Worm (Caenorhabditis elegans) whole organism, L4 larva: Measurements from ENCODE around the gene T05A7.1.

Experiments
- F49E8.2 ChIP-seq: sonication (generic microtip); optimal IDR thresholded peaks from 2 replicates; lab custom pipeline; 2016; ENCODE audit warnings: missing compliant biosample characterization, mild to moderate bottlenecking, missing genetic modification characterization, borderline replicate concordance
- R02D3.7 ChIP-seq: fragments of 150-350 bp; sonication (generic microtip); optimal IDR thresholded peaks from 3 replicates; lab custom pipeline; 2014; ENCODE audit warnings: missing biosample characterization, missing genetic modification characterization
- Y105C5A.15 ChIP-seq: fragments of 200-800 bp; sonication (Bioruptor generic); IDR thresholded peaks from 2 replicates; pipeline ENCODE4 v1.3.6; 2022; ENCODE audit warnings: missing genetic modification characterization, missing compliant biosample characterization
- Y48G9A.11 ChIP-seq: fragments of 200-800 bp; sonication (Bioruptor generic); IDR thresholded peaks from 2 replicates; pipeline ENCODE4 v1.3.6; 2022; ENCODE audit warnings: missing genetic modification reagents, missing genetic modification characterization, missing compliant biosample characterization
- ZK546.5 ChIP-seq, 2 experiments: sonication (generic microtip); optimal IDR thresholded peaks; 2 replicates each; lab custom pipeline; 2017; ENCODE audit warnings: missing biosample characterization in 2 of 2, missing genetic modification characterization in 2 of 2
- aly-2 ChIP-seq: sonication (generic microtip); optimal IDR thresholded peaks from 2 replicates; lab custom pipeline; 2018; ENCODE audit warnings: missing biosample characterization, missing genetic modification characterization
- ama-1 ChIP-seq: fragments of 150-350 bp; optimal IDR thresholded peaks from 2 replicates; lab custom pipeline; 2014; ENCODE audit warnings: inconsistent platforms, mixed read lengths
- arid-1 ChIP-seq: fragments of 200-800 bp; sonication (Bioruptor generic); conservative IDR thresholded peaks from 2 replicates; pipeline ENCODE4 v1.3.6; 2022; ENCODE audit warnings: missing genetic modification reagents, missing genetic modification characterization, missing compliant biosample characterization
- ceh-20 ChIP-seq: fragments of 200-800 bp; sonication (Bioruptor generic); IDR thresholded peaks from 2 replicates; pipeline ENCODE4 v1.3.6; 2022; ENCODE audit warnings: missing genetic modification reagents, missing genetic modification characterization, missing compliant biosample characterization
- ceh-44 ChIP-seq: fragments of 200-800 bp; sonication (Bioruptor generic); IDR thresholded peaks from 2 replicates; pipeline ENCODE4 v1.3.6; 2022; ENCODE audit warnings: missing genetic modification reagents, missing genetic modification characterization, missing compliant biosample characterization
- ces-1 ChIP-seq: fragments of 150-350 bp; sonication (generic microtip); optimal IDR thresholded peaks from 4 replicates; lab custom pipeline; 2014; ENCODE audit warnings: missing biosample characterization, missing genetic modification reagents, missing genetic modification characterization
- daf-12 ChIP-seq: fragments of 150-350 bp; optimal IDR thresholded peaks from 2 replicates; lab custom pipeline; 2014; ENCODE audit warnings: missing biosample characterization, missing genetic modification reagents, missing genetic modification characterization
- daf-16 ChIP-seq, 3 experiments: sonication (generic microtip); optimal IDR thresholded peaks; 2 replicates each; lab custom pipeline; 2016 to 2017; ENCODE audit warnings: missing genetic modification characterization in 3 of 3, missing genetic modification reagents in 3 of 3, mild to moderate bottlenecking in 2 of 3, missing compliant biosample characterization in 2 of 3, missing biosample characterization in 1 of 3, moderate library complexity in 1 of 3
- daf-19 ChIP-seq: fragments of 200-800 bp; sonication (Bioruptor generic); conservative IDR thresholded peaks from 2 replicates; pipeline ENCODE4 v1.3.6; 2022; ENCODE audit warnings: missing genetic modification characterization, missing compliant biosample characterization
- dmd-6 ChIP-seq: fragments of 200-800 bp; sonication (Bioruptor generic); IDR thresholded peaks from 2 replicates; pipeline ENCODE4 v1.3.6; 2022; ENCODE audit warnings: missing genetic modification reagents, missing genetic modification characterization, missing compliant biosample characterization
- duxl-1 ChIP-seq: sonication (generic microtip); optimal IDR thresholded peaks from 2 replicates; lab custom pipeline; 2016; ENCODE audit warnings: mild to moderate bottlenecking, missing genetic modification characterization, moderate library complexity, missing compliant biosample characterization; ENCODE audit not compliant: poor library complexity
- dve-1 ChIP-seq: sonication (generic microtip); optimal IDR thresholded peaks from 2 replicates; lab custom pipeline; 2017; ENCODE audit warnings: antibody characterized with exemption, mild to moderate bottlenecking, missing genetic modification characterization, missing compliant biosample characterization; ENCODE audit not compliant: insufficient read depth
- egl-27 ChIP-seq: sonication (generic microtip); optimal IDR thresholded peaks from 3 replicates; lab custom pipeline; 2017; ENCODE audit warnings: missing biosample characterization, missing genetic modification reagents, missing genetic modification characterization
- egl-43 ChIP-seq: fragments of 200-800 bp; sonication (Bioruptor generic); IDR thresholded peaks from 2 replicates; pipeline ENCODE4 v1.3.6; 2022; ENCODE audit warnings: missing genetic modification reagents, missing genetic modification characterization, missing compliant biosample characterization
- fkh-10 ChIP-seq: fragments of 150-350 bp; optimal IDR thresholded peaks from 2 replicates; lab custom pipeline; 2014; ENCODE audit warnings: missing biosample characterization, missing genetic modification reagents, missing genetic modification characterization
- hlh-11 ChIP-seq: fragments of 200-800 bp; sonication (Bioruptor generic); optimal IDR thresholded peaks from 2 replicates; lab custom pipeline; 2018; ENCODE audit warnings: mild to moderate bottlenecking, missing genetic modification characterization, missing compliant biosample characterization
- hlh-30 ChIP-seq: sonication (generic microtip); optimal IDR thresholded peaks from 2 replicates; lab custom pipeline; 2017; ENCODE audit warnings: antibody characterized with exemption, mild to moderate bottlenecking, missing genetic modification characterization, missing compliant biosample characterization; ENCODE audit not compliant: insufficient read depth
- jun-1 ChIP-seq: fragments of 150-350 bp; optimal IDR thresholded peaks from 2 replicates; lab custom pipeline; 2014; ENCODE audit warnings: missing biosample characterization, missing genetic modification reagents, missing genetic modification characterization
- lin-1 ChIP-seq: fragments of 200-800 bp; sonication (Bioruptor generic); IDR thresholded peaks from 2 replicates; pipeline ENCODE4 v1.3.6; 2022; ENCODE audit warnings: missing genetic modification reagents, missing genetic modification characterization, missing compliant biosample characterization
- lin-13 ChIP-seq: fragments of 150-350 bp; optimal IDR thresholded peaks from 2 replicates; lab custom pipeline; 2014; ENCODE audit warnings: missing biosample characterization, missing genetic modification reagents, missing genetic modification characterization
- mep-1 ChIP-seq: fragments of 150-350 bp; sonication (generic microtip); optimal IDR thresholded peaks from 3 replicates; lab custom pipeline; 2014; ENCODE audit warnings: missing biosample characterization, missing genetic modification characterization
- mes-2 ChIP-seq: sonication (generic microtip); optimal IDR thresholded peaks from 2 replicates; lab custom pipeline; 2016; ENCODE audit warnings: missing genotype, mild to moderate bottlenecking, missing genetic modification characterization, missing compliant biosample characterization; ENCODE audit not compliant: poor library complexity, severe bottlenecking
- mxl-3 ChIP-seq: fragments of 200-800 bp; sonication (Bioruptor generic); optimal IDR thresholded peaks from 2 replicates; lab custom pipeline; 2018; ENCODE audit warnings: mild to moderate bottlenecking, missing genetic modification characterization, missing compliant biosample characterization
- nhr-10 ChIP-seq: fragments of 150-350 bp; optimal IDR thresholded peaks from 2 replicates; lab custom pipeline; 2014; ENCODE audit warnings: missing biosample characterization, missing genetic modification characterization
- nhr-102 ChIP-seq: sonication (generic microtip); optimal IDR thresholded peaks from 2 replicates; lab custom pipeline; 2016; ENCODE audit warnings: mild to moderate bottlenecking, missing genetic modification characterization, moderate library complexity, missing compliant biosample characterization
- nhr-11 ChIP-seq: fragments of 150-350 bp; optimal IDR thresholded peaks from 2 replicates; lab custom pipeline; 2014; ENCODE audit warnings: missing biosample characterization, missing genetic modification characterization
- nhr-111 ChIP-seq: fragments of 200-800 bp; sonication (Bioruptor generic); optimal IDR thresholded peaks from 2 replicates; lab custom pipeline; 2018; ENCODE audit warnings: mild to moderate bottlenecking, missing genetic modification characterization, missing compliant biosample characterization
- nhr-28 ChIP-seq: fragments of 150-350 bp; optimal IDR thresholded peaks from 2 replicates; lab custom pipeline; 2014; ENCODE audit warnings: missing biosample characterization, missing genetic modification characterization
- pha-4 ChIP-seq, 2 experiments: fragments of 150-350 bp in 1 of 2; fragments of 200-800 bp in 1 of 2; sonication (Bioruptor generic) in 1 of 2; IDR thresholded peaks in 1 of 2; optimal IDR thresholded peaks in 1 of 2; 2 replicates each; pipeline versions ENCODE4 v1.3.6 to Lab custom; 2014 to 2022; ENCODE audit warnings: missing genetic modification characterization in 2 of 2, missing genetic modification reagents in 2 of 2, missing biosample characterization in 1 of 2, missing compliant biosample characterization in 1 of 2
- php-3 ChIP-seq: fragments of 200-800 bp; sonication (Bioruptor generic); IDR thresholded peaks from 2 replicates; pipeline ENCODE4 v1.3.6; 2022; ENCODE audit warnings: missing genetic modification reagents, missing genetic modification characterization, missing compliant biosample characterization
- pqm-1 ChIP-seq: sonication (generic microtip); optimal IDR thresholded peaks from 2 replicates; lab custom pipeline; 2017; ENCODE audit warnings: missing biosample characterization, missing genetic modification characterization
- rbr-2 ChIP-seq: sonication (generic microtip); optimal IDR thresholded peaks from 2 replicates; lab custom pipeline; 2016; ENCODE audit warnings: missing genotype, missing genetic modification characterization, missing compliant biosample characterization
- sdz-12 ChIP-seq: fragments of 200-800 bp; sonication (Bioruptor generic); optimal IDR thresholded peaks from 2 replicates; lab custom pipeline; 2018; ENCODE audit warnings: mild to moderate bottlenecking, missing genetic modification characterization, missing compliant biosample characterization
- set-16 ChIP-seq: fragments of 200-800 bp; sonication (Bioruptor generic); IDR thresholded peaks from 2 replicates; pipeline ENCODE4 v1.3.6; 2022; ENCODE audit warnings: missing genetic modification reagents, missing genetic modification characterization, missing compliant biosample characterization
- skn-1 ChIP-seq: fragments of 150-350 bp; optimal IDR thresholded peaks from 2 replicates; lab custom pipeline; 2014; ENCODE audit warnings: missing biosample characterization, missing genetic modification characterization
- snpc-4 ChIP-seq: fragments of 150-350 bp; optimal IDR thresholded peaks from 2 replicates; lab custom pipeline; 2014; ENCODE audit warnings: missing biosample characterization, missing genetic modification characterization
- tag-97 ChIP-seq: fragments of 200-800 bp; sonication (Bioruptor generic); IDR thresholded peaks from 2 replicates; pipeline ENCODE4 v1.3.6; 2022; ENCODE audit warnings: missing genetic modification characterization, missing compliant biosample characterization
- unc-62 ChIP-seq, 3 experiments: fragments of 150-350 bp in 1 of 3; sonication (generic microtip); optimal IDR thresholded peaks in 2 of 3; peaks in 1 of 3; 1 replicate in 1 of 3; 2 replicates in 2 of 3; lab custom pipeline; 2014 to 2017; ENCODE audit warnings: missing biosample characterization in 3 of 3, missing genetic modification characterization in 3 of 3, missing genetic modification reagents in 3 of 3, missing genotype in 1 of 3
- vab-7 ChIP-seq: fragments of 200-800 bp; sonication (Bioruptor generic); IDR thresholded peaks from 2 replicates; pipeline ENCODE4 v1.3.6; 2022; ENCODE audit warnings: missing genetic modification reagents, missing genetic modification characterization, missing compliant biosample characterization
- zag-1 ChIP-seq: fragments of 150-350 bp; optimal IDR thresholded peaks from 2 replicates; lab custom pipeline; 2014; ENCODE audit warnings: missing biosample characterization, missing genetic modification characterization
- zfp-3 ChIP-seq: fragments of 200-800 bp; sonication (Bioruptor generic); conservative IDR thresholded peaks from 2 replicates; pipeline ENCODE4 v1.3.6; 2022; ENCODE audit warnings: missing genetic modification reagents, missing genetic modification characterization, missing compliant biosample characterization
- ztf-11 ChIP-seq: fragments of 150-350 bp; optimal IDR thresholded peaks from 2 replicates; lab custom pipeline; 2014; ENCODE audit warnings: missing biosample characterization, missing genetic modification characterization
- ztf-7 ChIP-seq: fragments of 150-350 bp; optimal IDR thresholded peaks from 2 replicates; lab custom pipeline; 2014; ENCODE audit warnings: missing biosample characterization, missing genetic modification characterization

The T05A7.1 gene

ce11 chrII:4715676-4716075, 37.7 kb downstream of the T05A7.1 start, which contains the start of gene F41C3.8:
F41C3.8 (plus strand) TSS chrII:4716046.
- TF ChIP-seq sdz-12 (GFP tag; lab: Kevin White, UChicago) = no peak
- no peak for TF ChIP-seq tag-97 (GFP tag; lab: Robert Waterston, UW)
- no peak for TF ChIP-seq nhr-102
- TF ChIP-seq dmd-6 (GFP tag; lab: Robert Waterston, UW) = peak; percentile 42; the same call in 1 of the 2 replicates
- no peak for TF ChIP-seq ZK546.5 (tag; optimal IDR thresholded peaks at IDR 0.05; lab: Kevin White, UChicago)
- no peak for TF ChIP-seq ceh-44 (GFP tag; lab: Robert Waterston, UW)
- TF ChIP-seq hlh-11 = peak; percentile 20
- no peak for TF ChIP-seq ama-1 (lab: Kevin White, UChicago)
- TF ChIP-seq set-16 (GFP tag; lab: Robert Waterston, UW) = no peak
- TF ChIP-seq aly-2 (tag; lab: Kevin White, UChicago) = no peak
- no peak for TF ChIP-seq ztf-11 (tag; lab: Kevin White, UChicago)
- TF ChIP-seq skn-1 (tag; lab: Kevin White, UChicago) = no peak
- TF ChIP-seq pqm-1 = peak; percentile 75
- no peak for TF ChIP-seq unc-62 (GFP tag; optimal IDR thresholded peaks at IDR 0.05 in 1 of 2; lab: Kevin White, UChicago)
- no peak for TF ChIP-seq unc-62 (tag; optimal IDR thresholded peaks at IDR 0.05; lab: Kevin White, UChicago)
- TF ChIP-seq R02D3.7 (tag; lab: Kevin White, UChicago) = no peak
- TF ChIP-seq Y105C5A.15 (GFP tag; lab: Robert Waterston, UW) = no peak
- peak; percentile 30 for TF ChIP-seq hlh-30 (tag; lab: Kevin White, UChicago)
- TF ChIP-seq nhr-28 (tag; lab: Kevin White, UChicago) = peak; percentile 80
- TF ChIP-seq snpc-4 (tag; lab: Kevin White, UChicago) = no peak
- TF ChIP-seq daf-16 (GFP tag; optimal IDR thresholded peaks at IDR 0.05; lab: Kevin White, UChicago) = no peak
- peak; percentile 27 for TF ChIP-seq daf-16 (tag; optimal IDR thresholded peaks at IDR 0.05; lab: Kevin White, UChicago)
- no peak for TF ChIP-seq mes-2
- no peak for TF ChIP-seq arid-1 (GFP tag; lab: Robert Waterston, UW)
- peak; percentile 13 for TF ChIP-seq dve-1
- no peak for TF ChIP-seq lin-1 (GFP tag; lab: Robert Waterston, UW)
- no peak for TF ChIP-seq daf-19
- no peak for TF ChIP-seq jun-1
- no peak for TF ChIP-seq pha-4 (GFP tag; IDR thresholded peaks at IDR 0.05; lab: Robert Waterston, UW)
- no peak for TF ChIP-seq pha-4 (tag; optimal IDR thresholded peaks at IDR 0.05; lab: Kevin White, UChicago)
- no peak for TF ChIP-seq nhr-11 (tag; lab: Kevin White, UChicago)

DNA sequence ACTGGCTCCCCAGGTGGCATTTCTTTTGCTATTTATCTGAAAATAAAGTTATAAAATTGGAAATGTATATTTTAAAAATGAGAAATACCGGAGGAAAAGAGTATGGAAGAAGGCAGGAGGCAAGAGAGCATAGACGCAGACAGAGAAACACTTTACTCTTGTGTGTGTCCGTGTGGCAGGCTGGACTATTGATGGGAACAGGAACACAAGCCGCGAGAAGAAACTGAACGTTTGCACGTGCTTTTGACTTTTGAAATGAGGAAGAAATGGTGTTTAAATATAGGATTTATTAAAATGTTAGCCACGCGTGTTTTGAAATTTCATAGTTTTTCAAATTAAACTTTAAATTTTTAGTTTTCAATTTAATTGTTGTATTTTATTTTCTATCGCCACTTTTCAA, 48.1 kb downstream of the T05A7.1 start, which contains the start of gene F10G7.10:
Gene F10G7.10, minus strand, starts transcription at position 145 of the 400 bp plus-strand sequence.
- no peak for TF ChIP-seq ztf-7 (tag; lab: Kevin White, UChicago)
- no peak for TF ChIP-seq duxl-1 (tag; lab: Kevin White, UChicago)
- peak; percentile 31 for TF ChIP-seq mes-2
- TF ChIP-seq zag-1 (tag; lab: Kevin White, UChicago) = no peak
- TF ChIP-seq lin-13 (GFP tag; lab: Kevin White, UChicago) = no peak
- TF ChIP-seq daf-16 (GFP tag; optimal IDR thresholded peaks at IDR 0.05; lab: Kevin White, UChicago) = no peak
- TF ChIP-seq daf-16 (tag; optimal IDR thresholded peaks at IDR 0.05; lab: Kevin White, UChicago) = peak; percentile 29
- TF ChIP-seq unc-62 (GFP tag; optimal IDR thresholded peaks at IDR 0.05 in 1 of 2; lab: Kevin White, UChicago) = peak in 1 of 2 experiments; percentile 59
- TF ChIP-seq unc-62 (tag; optimal IDR thresholded peaks at IDR 0.05; lab: Kevin White, UChicago) = no peak
- no peak for TF ChIP-seq zfp-3 (GFP tag; lab: Robert Waterston, UW)
- no peak for TF ChIP-seq nhr-111 (GFP tag; lab: Kevin White, UChicago)
- no peak for TF ChIP-seq egl-27 (tag; lab: Kevin White, UChicago)
- no peak for TF ChIP-seq ces-1 (GFP tag; lab: Kevin White, UChicago)
- no peak for TF ChIP-seq jun-1
- no peak for TF ChIP-seq nhr-10 (tag; lab: Kevin White, UChicago)
- no peak for TF ChIP-seq rbr-2 (tag; lab: Kevin White, UChicago)
- TF ChIP-seq daf-12 = no peak
- TF ChIP-seq egl-43 = no peak
- TF ChIP-seq vab-7 = no peak
- TF ChIP-seq ceh-20 = no peak
- TF ChIP-seq F49E8.2 (tag; lab: Kevin White, UChicago) = no peak
- TF ChIP-seq Y48G9A.11 = no peak
- peak; percentile 69 for TF ChIP-seq mxl-3 (GFP tag; lab: Kevin White, UChicago)
- TF ChIP-seq fkh-10 = no peak
- no peak for TF ChIP-seq sdz-12 (GFP tag; lab: Kevin White, UChicago)
- TF ChIP-seq php-3 (GFP tag; lab: Robert Waterston, UW) = no peak
- no peak for TF ChIP-seq Y105C5A.15 (GFP tag; lab: Robert Waterston, UW)
- no peak for TF ChIP-seq pha-4 (GFP tag; IDR thresholded peaks at IDR 0.05; lab: Robert Waterston, UW)
- TF ChIP-seq pha-4 (tag; optimal IDR thresholded peaks at IDR 0.05; lab: Kevin White, UChicago) = no peak
- TF ChIP-seq mep-1 (tag; lab: Kevin White, UChicago) = peak; percentile 0
